Fruit fly (Drosophila melanogaster) whole organism, embryonic: ENCODE data around the gene CG44869.
A peak's percentile ranks its signal among the peaks of the same experiment; 100 is the strongest.

Source experiments
- CG12299 ChIP-seq: fragments of 200-800 bp; sonication (Bioruptor generic); optimal IDR thresholded peaks from 2 replicates; lab custom pipeline; 2018; ENCODE audit warnings: missing biosample characterization, mild to moderate bottlenecking, missing genetic modification characterization
- CG12391 ChIP-seq: fragments of 200-800 bp; sonication (Bioruptor generic); optimal IDR thresholded peaks from 3 replicates; lab custom pipeline; 2018; ENCODE audit warnings: missing biosample characterization, mild to moderate bottlenecking, missing genetic modification characterization, moderate library complexity
- CG14441 ChIP-seq: fragments of 200-800 bp; sonication (Bioruptor generic); IDR thresholded peaks from 2 replicates; pipeline ENCODE4 v1.3.6; 2022; ENCODE audit warnings: missing biosample characterization, missing genetic modification characterization
- CG1602 ChIP-seq: fragments of 200-800 bp; sonication (Bioruptor generic); optimal IDR thresholded peaks from 3 replicates; lab custom pipeline; 2016; ENCODE audit warnings: missing biosample characterization, missing genetic modification characterization
- CG1647 ChIP-seq: fragments of 200-800 bp; sonication (Bioruptor generic); optimal IDR thresholded peaks from 3 replicates; lab custom pipeline; 2016; ENCODE audit warnings: missing biosample characterization, missing genetic modification characterization
- CG30403 ChIP-seq: fragments of 200-800 bp; sonication (Bioruptor generic); optimal IDR thresholded peaks from 3 replicates; lab custom pipeline; 2016; ENCODE audit warnings: missing biosample characterization, missing genetic modification characterization
- CG31224 ChIP-seq: fragments of 200-800 bp; sonication (Bioruptor generic); IDR thresholded peaks from 2 replicates; pipeline ENCODE4 v1.3.6; 2022; ENCODE audit warnings: missing biosample characterization, missing genetic modification characterization
- CG4617 ChIP-seq: fragments of 200-800 bp; sonication (Bioruptor generic); optimal IDR thresholded peaks from 3 replicates; lab custom pipeline; 2016; ENCODE audit warnings: missing biosample characterization, missing genetic modification characterization, borderline replicate concordance
- CG7372 ChIP-seq: fragments of 200-800 bp; sonication (Bioruptor generic); IDR thresholded peaks from 2 replicates; pipeline ENCODE4 v1.3.6; 2022; ENCODE audit warnings: missing biosample characterization, missing genetic modification characterization
- CG7556 ChIP-seq: fragments of 200-800 bp; sonication (Bioruptor generic); optimal IDR thresholded peaks from 2 replicates; lab custom pipeline; 2017; ENCODE audit warnings: missing biosample characterization, mild to moderate bottlenecking, missing genetic modification characterization
- CG8924 ChIP-seq: fragments of 200-800 bp; optimal IDR thresholded peaks from 3 replicates; lab custom pipeline; 2019; ENCODE audit warnings: missing biosample characterization, mild to moderate bottlenecking, missing genetic modification characterization, moderate library complexity
- Drgx ChIP-seq: fragments of 200-800 bp; sonication (Bioruptor generic); IDR thresholded peaks from 2 replicates; pipeline ENCODE4 v1.3.6; 2022; ENCODE audit warnings: missing biosample characterization, missing genetic modification characterization
- E2f1 ChIP-seq: fragments of 200-800 bp; sonication (Bioruptor generic); IDR thresholded peaks from 2 replicates; pipeline ENCODE4 v1.3.6; 2022; ENCODE audit warnings: missing biosample characterization, missing genetic modification characterization
- HLH3B ChIP-seq: fragments of 200-800 bp; sonication (Bioruptor generic); IDR thresholded peaks from 2 replicates; pipeline ENCODE4 v1.3.6; 2022; ENCODE audit warnings: missing biosample characterization, missing genetic modification characterization
- Meics ChIP-seq: fragments of 200-800 bp; sonication (Bioruptor generic); optimal IDR thresholded peaks from 2 replicates; lab custom pipeline; 2017; ENCODE audit warnings: missing biosample characterization, mild to moderate bottlenecking, missing genetic modification characterization
- NC2α ChIP-seq: fragments of 200-800 bp; sonication (Bioruptor generic); optimal IDR thresholded peaks from 2 replicates; lab custom pipeline; 2016; ENCODE audit warnings: missing biosample characterization, missing genetic modification characterization
- Nf-YA ChIP-seq: fragments of 200-800 bp; sonication (Bioruptor generic); IDR thresholded peaks from 2 replicates; pipeline ENCODE4 v1.3.6; 2022; ENCODE audit warnings: missing biosample characterization, missing genetic modification characterization
- Nf-YC ChIP-seq: fragments of 200-800 bp; optimal IDR thresholded peaks from 3 replicates; lab custom pipeline; 2019; ENCODE audit warnings: missing biosample characterization, mild to moderate bottlenecking, missing genetic modification characterization, moderate library complexity
- Oli ChIP-seq: fragments of 200-800 bp; sonication (Bioruptor generic); optimal IDR thresholded peaks from 2 replicates; lab custom pipeline; 2018; ENCODE audit warnings: missing biosample characterization, mild to moderate bottlenecking, missing genetic modification characterization, moderate library complexity
- Sox102F ChIP-seq: fragments of 200-800 bp; sonication (Bioruptor generic); optimal IDR thresholded peaks from 2 replicates; lab custom pipeline; 2018; ENCODE audit warnings: missing biosample characterization, mild to moderate bottlenecking, missing genetic modification characterization, moderate library complexity
- Ssrp ChIP-seq: fragments of 200-800 bp; sonication (Bioruptor generic); optimal IDR thresholded peaks from 2 replicates; lab custom pipeline; 2018; ENCODE audit warnings: missing biosample characterization, mild to moderate bottlenecking, missing genetic modification characterization, moderate library complexity
- bsh ChIP-seq, 2 experiments: fragments of 200-800 bp; sonication (Bioruptor generic); optimal IDR thresholded peaks; 2 replicates each; lab custom pipeline; 2017 to 2018; ENCODE audit warnings: mild to moderate bottlenecking in 2 of 2, missing biosample characterization in 2 of 2, missing genetic modification characterization in 2 of 2, moderate library complexity in 1 of 2
- chif ChIP-seq, 2 experiments: fragments of 200-800 bp; sonication (Bioruptor generic); optimal IDR thresholded peaks; 3 replicates each; lab custom pipeline; 2016; ENCODE audit warnings: missing biosample characterization in 2 of 2, missing genetic modification characterization in 2 of 2
- corto ChIP-seq: fragments of 200-800 bp; sonication (Bioruptor generic); optimal IDR thresholded peaks from 2 replicates; lab custom pipeline; 2016; ENCODE audit warnings: missing biosample characterization, mild to moderate bottlenecking, missing genetic modification characterization, moderate library complexity
- gem ChIP-seq: fragments of 200-800 bp; sonication (Bioruptor generic); optimal IDR thresholded peaks from 2 replicates; lab custom pipeline; 2019; ENCODE audit warnings: missing biosample characterization, mild to moderate bottlenecking, missing genetic modification characterization, moderate library complexity
- grau ChIP-seq: fragments of 200-800 bp; optimal IDR thresholded peaks from 3 replicates; lab custom pipeline; 2019; ENCODE audit warnings: missing biosample characterization, mild to moderate bottlenecking, missing genetic modification characterization, moderate library complexity
- hth ChIP-seq: fragments of >200 bp; optimal IDR thresholded peaks from 2 replicates; lab custom pipeline; 2017; ENCODE audit warnings: inconsistent platforms
- ind ChIP-seq: fragments of 200-800 bp; sonication (Bioruptor generic); optimal IDR thresholded peaks from 3 replicates; lab custom pipeline; 2016; ENCODE audit warnings: missing biosample characterization, missing genetic modification characterization
- ken ChIP-seq: fragments of 200-800 bp; sonication (Bioruptor generic); IDR thresholded peaks from 3 replicates; pipeline ENCODE4 v1.3.6; 2022; ENCODE audit warnings: missing biosample characterization, missing genetic modification characterization
- lbe ChIP-seq: fragments of 200-800 bp; sonication (Bioruptor generic); optimal IDR thresholded peaks from 2 replicates; lab custom pipeline; 2016; ENCODE audit warnings: missing biosample characterization, mild to moderate bottlenecking, missing genetic modification characterization
- nom ChIP-seq: fragments of 200-800 bp; sonication (Bioruptor generic); optimal IDR thresholded peaks from 2 replicates; lab custom pipeline; 2017; ENCODE audit warnings: missing biosample characterization, missing genetic modification characterization, mild to moderate bottlenecking, moderate library complexity, missing genetic modification reagents
- ranshi ChIP-seq: fragments of 200-800 bp; sonication (Bioruptor generic); IDR thresholded peaks from 2 replicates; pipeline ENCODE4 v1.3.6; 2022; ENCODE audit warnings: missing biosample characterization, missing genetic modification characterization
- ro ChIP-seq: fragments of 200-800 bp; sonication (Bioruptor generic); IDR thresholded peaks from 2 replicates; pipeline ENCODE4 v1.3.6; 2022; ENCODE audit warnings: missing biosample characterization, missing genetic modification characterization
- row ChIP-seq: fragments of 200-800 bp; sonication (Bioruptor generic); IDR thresholded peaks from 3 replicates; pipeline ENCODE4 v1.3.6; 2022; ENCODE audit warnings: missing biosample characterization, missing genetic modification characterization
- salm ChIP-seq: fragments of 200-800 bp; sonication (Bioruptor generic); optimal IDR thresholded peaks from 2 replicates; lab custom pipeline; 2018; ENCODE audit warnings: missing biosample characterization, mild to moderate bottlenecking, missing genetic modification characterization
- sna ChIP-seq: fragments of 200-800 bp; sonication (Bioruptor generic); IDR thresholded peaks from 2 replicates; pipeline ENCODE4 v1.3.6; 2022; ENCODE audit warnings: missing biosample characterization, missing genetic modification characterization; ENCODE audit not compliant: partially characterized antibody
- tap ChIP-seq: fragments of 200-800 bp; optimal IDR thresholded peaks from 3 replicates; lab custom pipeline; 2019; ENCODE audit warnings: missing biosample characterization, mild to moderate bottlenecking, missing genetic modification characterization, moderate library complexity
- toy ChIP-seq: fragments of 200-800 bp; sonication (Bioruptor generic); IDR thresholded peaks from 2 replicates; pipeline ENCODE4 v1.3.6; 2022; ENCODE audit warnings: missing biosample characterization, missing genetic modification characterization
- ttk ChIP-seq: fragments of 200-800 bp; sonication (Bioruptor generic); IDR thresholded peaks from 2 replicates; pipeline ENCODE4 v2.1.2; 2022; ENCODE audit warnings: missing biosample characterization, missing genetic modification characterization
- unpg ChIP-seq: fragments of 200-800 bp; sonication (Bioruptor generic); optimal IDR thresholded peaks from 3 replicates; lab custom pipeline; 2018; ENCODE audit warnings: missing biosample characterization, mild to moderate bottlenecking, missing genetic modification characterization, moderate library complexity
- zfh1 ChIP-seq: fragments of 200-800 bp; sonication (Bioruptor generic); IDR thresholded peaks from 3 replicates; pipeline ENCODE4 v1.3.6; 2022; ENCODE audit warnings: missing biosample characterization, missing genetic modification characterization

CG44869 gene

DNA sequence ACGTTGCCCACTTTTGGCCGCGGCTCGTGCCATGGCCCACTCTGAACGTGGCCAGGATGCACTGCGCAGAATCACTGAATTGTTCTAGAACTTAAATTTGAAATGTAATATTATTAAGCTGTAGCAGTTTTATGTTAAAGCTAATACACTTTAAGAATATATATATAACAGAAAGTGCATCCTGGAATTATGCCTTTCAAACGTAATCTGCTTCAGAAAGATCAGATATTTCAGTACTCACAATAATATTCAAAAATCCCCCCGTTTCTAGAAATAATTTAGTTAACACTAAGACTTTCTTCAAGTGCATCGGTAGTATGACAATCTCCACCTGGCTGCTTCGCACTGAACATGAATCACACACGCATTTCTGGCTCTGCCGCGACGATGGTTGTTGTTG is 25.8 kb downstream of the CG44869 start (continued):
- no peak for TF ChIP-seq CG8924 (tag; lab: Kevin White, UChicago)
- TF ChIP-seq ro = no peak
- 0 out of 3 replicates have a peak, but pooled peaks have one; percentile 26 for TF ChIP-seq ken (GFP tag; lab: Robert Waterston, UW)
- no peak for TF ChIP-seq CG14441 (GFP tag; lab: Robert Waterston, UW)
- TF ChIP-seq Meics (GFP tag; lab: Kevin White, UChicago) = no peak
- TF ChIP-seq salm = no peak
- no peak for TF ChIP-seq CG12299
- TF ChIP-seq Oli (tag; lab: Kevin White, UChicago) = peak; percentile 18
- TF ChIP-seq bsh (GFP tag; optimal IDR thresholded peaks at IDR 0.05; lab: Kevin White, UChicago) = peak; percentile 49 to 67
- TF ChIP-seq sna (GFP tag; lab: Robert Waterston, UW) = no peak
- peak; percentile 13 for TF ChIP-seq CG30403
- TF ChIP-seq Nf-YA (GFP tag; lab: Robert Waterston, UW) = no peak
- peak; percentile 21 for TF ChIP-seq grau (tag; lab: Kevin White, UChicago)
- TF ChIP-seq Nf-YC = no peak
- peak; percentile 25 for TF ChIP-seq CG12391 (tag; lab: Kevin White, UChicago)
- TF ChIP-seq chif (GFP tag; optimal IDR thresholded peaks at IDR 0.05; lab: Kevin White, UChicago) = peak in 1 of 2 experiments; percentile 22
- TF ChIP-seq gem = peak; percentile 53
- TF ChIP-seq ttk = peak; percentile 54; the same call in 1 of the 2 replicates
- TF ChIP-seq CG31224 (GFP tag; lab: Robert Waterston, UW) = no peak
- TF ChIP-seq zfh1 (GFP tag; lab: Robert Waterston, UW) = peak; percentile 54; the same call in 1 of the 3 replicates
- TF ChIP-seq CG7372 (GFP tag; lab: Robert Waterston, UW) = no peak
- no peak for TF ChIP-seq NC2α (GFP tag; lab: Kevin White, UChicago)
- TF ChIP-seq Ssrp (tag; lab: Kevin White, UChicago) = peak; percentile 27
- TF ChIP-seq CG1647 (GFP tag; lab: Kevin White, UChicago) = no peak
- TF ChIP-seq unpg (GFP tag; lab: Kevin White, UChicago) = peak; percentile 4
- no peak for TF ChIP-seq CG7556 (GFP tag; lab: Kevin White, UChicago)
- TF ChIP-seq corto (GFP tag; lab: Kevin White, UChicago) = no peak
- peak; percentile 81 for TF ChIP-seq Drgx
- TF ChIP-seq CG1602 (GFP tag; lab: Kevin White, UChicago) = peak; percentile 11
- no peak for TF ChIP-seq HLH3B

DNA sequence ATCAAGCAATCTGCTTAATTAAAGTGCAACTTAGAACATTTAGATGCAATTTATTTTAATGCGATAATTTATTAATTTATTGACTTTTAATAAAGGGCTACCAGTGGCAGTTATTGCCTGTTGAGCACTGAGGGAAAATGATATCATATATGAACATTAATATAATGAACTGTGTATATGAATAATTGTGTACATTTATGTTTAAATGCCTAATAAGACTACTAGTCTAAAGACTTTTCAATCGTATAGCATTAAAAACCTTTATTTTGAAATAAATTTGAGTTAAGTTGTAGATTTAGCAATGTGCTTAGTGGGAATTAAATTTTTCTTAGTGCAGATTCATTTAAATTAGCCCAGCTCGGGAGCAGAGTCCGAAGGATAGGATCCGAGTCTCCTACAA is 27.7 kb downstream of the CG44869 start:
- no peak for TF ChIP-seq E2f1 (GFP tag; lab: Robert Waterston, UW)
- TF ChIP-seq toy (GFP tag; lab: Robert Waterston, UW) = no peak
- TF ChIP-seq hth = no peak
- TF ChIP-seq tap (tag; lab: Kevin White, UChicago) = no peak
- TF ChIP-seq ind = no peak
- TF ChIP-seq gem = no peak
- TF ChIP-seq Sox102F (GFP tag; lab: Kevin White, UChicago) = no peak
- TF ChIP-seq CG4617 (GFP tag; lab: Kevin White, UChicago) = no peak
- no peak for TF ChIP-seq CG1647 (GFP tag; lab: Kevin White, UChicago)
- no peak for TF ChIP-seq row (GFP tag; lab: Robert Waterston, UW)

- TF ChIP-seq lbe (peak; percentile 43), corto (GFP tag; lab: Kevin White, UChicago) (peak; percentile 21), ranshi (GFP tag; lab: Robert Waterston, UW) (no peak), nom (GFP tag; lab: Kevin White, UChicago) (peak; percentile 72), bsh (GFP tag; optimal IDR thresholded peaks at IDR 0.05; lab: Kevin White, UChicago) (peak in 1 of 2 experiments; percentile 12), CG1647 (GFP tag; lab: Kevin White, UChicago) (no peak)
These were observed 29.2 kb downstream of the CG44869 start for dm6 chr2L:15388980-15389379.
